Worm (Caenorhabditis elegans) whole organism, L3 larva: ENCODE results near the gene AH6.17.

Experiments used
- egl-5 ChIP-seq: fragments of 150-350 bp; optimal IDR thresholded peaks from 2 replicates; lab custom pipeline; 2017; ENCODE audit warnings: missing biosample characterization, missing genetic modification reagents, missing genetic modification characterization, inconsistent platforms
- nhr-12 ChIP-seq: fragments of 150-350 bp; optimal IDR thresholded peaks from 2 replicates; lab custom pipeline; 2014; ENCODE audit warnings: missing biosample characterization, missing genetic modification characterization
- unc-62 ChIP-seq: fragments of 150-350 bp; sonication (generic microtip); optimal IDR thresholded peaks from 4 replicates; lab custom pipeline; 2014; ENCODE audit warnings: missing biosample characterization, missing genetic modification reagents, missing genetic modification characterization
- zag-1 ChIP-seq: fragments of 150-350 bp; optimal IDR thresholded peaks from 2 replicates; lab custom pipeline; 2014; ENCODE audit warnings: missing biosample characterization, missing genetic modification characterization

DNA sequence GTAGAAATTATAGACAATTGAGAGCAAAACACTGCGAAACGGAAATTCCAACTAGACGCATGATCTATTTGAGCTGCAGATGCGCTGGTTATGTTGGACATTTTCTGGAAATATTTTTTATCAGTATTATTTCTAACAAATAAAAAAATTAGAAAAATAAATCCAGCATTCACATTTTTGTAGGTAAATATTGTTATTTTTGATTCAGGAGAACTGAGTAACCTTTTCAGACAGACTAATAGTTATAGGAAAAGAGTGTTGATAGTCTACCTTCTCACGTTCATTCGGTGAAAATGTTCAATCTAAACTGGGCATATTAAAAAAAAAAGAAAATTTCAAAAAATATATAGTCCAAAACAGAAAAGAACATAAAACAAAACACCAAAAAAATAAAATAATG, 1.4 kb upstream of the AH6.17 start, which contains the start of gene sra-1:
- TF ChIP-seq zag-1 (no peak), nhr-12 (tag; lab: Kevin White, UChicago) (no peak), unc-62 (no peak), egl-5 (tag; lab: Kevin White, UChicago) (no peak)
